Fruit fly (Drosophila melanogaster) whole organism, embryonic: ENCODE results near the gene CG32425.

Experiments
- Asciz ChIP-seq: fragments of 200-800 bp; sonication (Bioruptor generic); optimal IDR thresholded peaks from 2 replicates; lab custom pipeline; 2017; ENCODE audit warnings: missing biosample characterization, mild to moderate bottlenecking, missing genetic modification characterization, missing genetic modification reagents
- B-H2 ChIP-seq: fragments of 200-800 bp; sonication (Bioruptor generic); optimal IDR thresholded peaks from 2 replicates; lab custom pipeline; 2018; ENCODE audit warnings: missing biosample characterization, mild to moderate bottlenecking, missing genetic modification characterization
- Bteb2 ChIP-seq: fragments of 200-800 bp; sonication (Bioruptor generic); optimal IDR thresholded peaks from 2 replicates; lab custom pipeline; 2016; ENCODE audit warnings: missing biosample characterization, missing genetic modification characterization
- C15 ChIP-seq: fragments of 200-800 bp; sonication (Bioruptor generic); IDR thresholded peaks from 3 replicates; pipeline ENCODE4 v1.3.6; 2022; ENCODE audit warnings: missing biosample characterization, missing genetic modification characterization
- CG10267 ChIP-seq: fragments of 200-800 bp; sonication (Bioruptor generic); optimal IDR thresholded peaks from 2 replicates; lab custom pipeline; 2018; ENCODE audit warnings: missing biosample characterization, mild to moderate bottlenecking, missing genetic modification characterization, moderate library complexity
- CG10543 ChIP-seq: fragments of 200-800 bp; sonication (Bioruptor generic); optimal IDR thresholded peaks from 3 replicates; lab custom pipeline; 2017; ENCODE audit warnings: missing biosample characterization, mild to moderate bottlenecking, missing genetic modification characterization, moderate library complexity
- CG11504 ChIP-seq: fragments of 200-800 bp; sonication (Bioruptor generic); optimal IDR thresholded peaks from 3 replicates; lab custom pipeline; 2019; ENCODE audit warnings: missing biosample characterization, mild to moderate bottlenecking, missing genetic modification characterization, moderate library complexity
- CG11695 ChIP-seq: fragments of 200-800 bp; sonication (Bioruptor generic); IDR thresholded peaks from 3 replicates; pipeline ENCODE4 v1.3.6; 2022; ENCODE audit warnings: missing biosample characterization, missing genetic modification characterization
- CG12744 ChIP-seq: fragments of 200-800 bp; sonication (Bioruptor generic); optimal IDR thresholded peaks from 2 replicates; lab custom pipeline; 2016; ENCODE audit warnings: missing biosample characterization, missing genetic modification characterization
- CG13894 ChIP-seq: fragments of 200-800 bp; sonication (Bioruptor generic); optimal IDR thresholded peaks from 3 replicates; lab custom pipeline; 2018; ENCODE audit warnings: missing biosample characterization, mild to moderate bottlenecking, missing genetic modification characterization, moderate library complexity
- CG15269 ChIP-seq: fragments of 200-800 bp; sonication (Bioruptor generic); optimal IDR thresholded peaks from 2 replicates; lab custom pipeline; 2018; ENCODE audit warnings: missing biosample characterization, mild to moderate bottlenecking, missing genetic modification characterization, moderate library complexity
- CG17186 ChIP-seq: fragments of 200-800 bp; sonication (Bioruptor generic); optimal IDR thresholded peaks from 3 replicates; lab custom pipeline; 2017; ENCODE audit warnings: missing biosample characterization, missing genetic modification reagents, missing genetic modification characterization
- CG17912 ChIP-seq: fragments of 200-800 bp; sonication (Bioruptor generic); optimal IDR thresholded peaks from 2 replicates; lab custom pipeline; 2018; ENCODE audit warnings: missing biosample characterization, mild to moderate bottlenecking, missing genetic modification characterization
- CG18011 ChIP-seq: fragments of 200-800 bp; sonication (Bioruptor generic); optimal IDR thresholded peaks from 2 replicates; lab custom pipeline; 2017; ENCODE audit warnings: missing biosample characterization, missing genetic modification characterization, mild to moderate bottlenecking, moderate library complexity, missing genotype
- CG2120 ChIP-seq: fragments of 200-800 bp; sonication (Bioruptor generic); optimal IDR thresholded peaks from 3 replicates; lab custom pipeline; 2016; ENCODE audit warnings: missing biosample characterization, missing genetic modification characterization
- CG30020 ChIP-seq: fragments of 200-800 bp; optimal IDR thresholded peaks from 2 replicates; lab custom pipeline; 2019; ENCODE audit warnings: missing biosample characterization, mild to moderate bottlenecking, missing genetic modification characterization, moderate library complexity
- CG30403 ChIP-seq: fragments of 200-800 bp; sonication (Bioruptor generic); optimal IDR thresholded peaks from 3 replicates; lab custom pipeline; 2016; ENCODE audit warnings: missing biosample characterization, missing genetic modification characterization
- CG3281 ChIP-seq: fragments of 200-800 bp; sonication (Bioruptor generic); optimal IDR thresholded peaks from 3 replicates; lab custom pipeline; 2017; ENCODE audit warnings: missing biosample characterization, mild to moderate bottlenecking, missing genetic modification characterization
- CG34422 ChIP-seq: fragments of 200-800 bp; sonication (Bioruptor generic); IDR thresholded peaks from 3 replicates; pipeline ENCODE4 v1.3.6; 2022; ENCODE audit warnings: missing biosample characterization, missing genetic modification characterization
- CG3838 ChIP-seq: fragments of 200-800 bp; sonication (Bioruptor generic); optimal IDR thresholded peaks from 3 replicates; lab custom pipeline; 2016; ENCODE audit warnings: missing biosample characterization, missing genetic modification characterization
- CG3995 ChIP-seq: fragments of 200-800 bp; sonication (Bioruptor generic); optimal IDR thresholded peaks from 3 replicates; lab custom pipeline; 2016; ENCODE audit warnings: missing biosample characterization, missing genetic modification characterization
- CG6254 ChIP-seq: fragments of 200-800 bp; sonication (Bioruptor generic); optimal IDR thresholded peaks from 3 replicates; lab custom pipeline; 2017; ENCODE audit warnings: mild to moderate bottlenecking, missing biosample characterization, missing genetic modification reagents, missing genetic modification characterization
- CG9727 ChIP-seq: fragments of 200-800 bp; sonication (Bioruptor generic); optimal IDR thresholded peaks from 3 replicates; lab custom pipeline; 2017; ENCODE audit warnings: missing biosample characterization, mild to moderate bottlenecking, missing genetic modification characterization
- Dek ChIP-seq: fragments of 200-800 bp; sonication (Bioruptor generic); optimal IDR thresholded peaks from 3 replicates; lab custom pipeline; 2019; ENCODE audit warnings: missing biosample characterization, mild to moderate bottlenecking, missing genetic modification characterization, moderate library complexity
- Doc2 ChIP-seq: fragments of 200-800 bp; sonication (Bioruptor generic); IDR thresholded peaks from 2 replicates; pipeline ENCODE4 v1.3.6; 2022; ENCODE audit warnings: missing biosample characterization, missing genetic modification characterization
- Lhr ChIP-seq: fragments of 200-800 bp; sonication (Bioruptor generic); optimal IDR thresholded peaks from 3 replicates; lab custom pipeline; 2017; ENCODE audit warnings: mild to moderate bottlenecking, missing biosample characterization, missing genetic modification reagents, missing genetic modification characterization
- Lpt ChIP-seq: fragments of >200 bp; optimal IDR thresholded peaks from 2 replicates; lab custom pipeline; 2018; ENCODE audit warnings: missing biosample characterization, missing genetic modification characterization
- MBD-R2 ChIP-seq: fragments of 200-800 bp; sonication (Bioruptor generic); IDR thresholded peaks from 2 replicates; pipeline ENCODE4 v1.3.6; 2022; ENCODE audit warnings: missing biosample characterization, missing genetic modification characterization
- MTF-1 ChIP-seq: fragments of 200-800 bp; sonication (Bioruptor generic); optimal IDR thresholded peaks from 2 replicates; lab custom pipeline; 2018; ENCODE audit warnings: missing biosample characterization, mild to moderate bottlenecking, missing genetic modification characterization, borderline replicate concordance
- Myb ChIP-seq: fragments of 200-800 bp; sonication (Bioruptor generic); optimal IDR thresholded peaks from 2 replicates; lab custom pipeline; 2016; ENCODE audit warnings: missing biosample characterization, missing genetic modification characterization
- NFAT ChIP-seq: fragments of 200-800 bp; sonication (Bioruptor generic); IDR thresholded peaks from 2 replicates; pipeline ENCODE4 v1.3.6; 2022; ENCODE audit warnings: missing biosample characterization, missing genetic modification characterization
- Nf-YA ChIP-seq: fragments of 200-800 bp; sonication (Bioruptor generic); IDR thresholded peaks from 2 replicates; pipeline ENCODE4 v1.3.6; 2022; ENCODE audit warnings: missing biosample characterization, missing genetic modification characterization
- Sox100B ChIP-seq: fragments of 200-800 bp; sonication (Bioruptor generic); optimal IDR thresholded peaks from 3 replicates; lab custom pipeline; 2018; ENCODE audit warnings: missing biosample characterization, mild to moderate bottlenecking, missing genetic modification characterization
- Sry-β ChIP-seq: fragments of 200-800 bp; sonication (Bioruptor generic); optimal IDR thresholded peaks from 2 replicates; lab custom pipeline; 2018; ENCODE audit warnings: missing biosample characterization, mild to moderate bottlenecking, missing genetic modification characterization, moderate library complexity
- al ChIP-seq: fragments of 200-800 bp; sonication (Bioruptor generic); IDR thresholded peaks from 2 replicates; pipeline ENCODE4 v1.3.6; 2022; ENCODE audit warnings: missing biosample characterization, missing genetic modification characterization
- bcd ChIP-seq: fragments of 200-800 bp; sonication (Bioruptor generic); optimal IDR thresholded peaks from 2 replicates; lab custom pipeline; 2017; ENCODE audit warnings: missing biosample characterization, mild to moderate bottlenecking, missing genetic modification characterization
- ci ChIP-seq: fragments of 200-800 bp; sonication (Bioruptor generic); IDR thresholded peaks from 3 replicates; pipeline ENCODE4 v1.3.6; 2022; ENCODE audit warnings: missing biosample characterization, missing genetic modification characterization
- dan ChIP-seq: fragments of 200-800 bp; sonication (Bioruptor generic); IDR thresholded peaks from 2 replicates; pipeline ENCODE4 v1.3.6; 2022; ENCODE audit warnings: missing biosample characterization, missing genetic modification characterization
- dysf ChIP-seq: fragments of 200-800 bp; sonication (Bioruptor generic); IDR thresholded peaks from 3 replicates; pipeline ENCODE4 v1.3.6; 2022; ENCODE audit warnings: missing biosample characterization, missing genetic modification characterization
- grn ChIP-seq: fragments of 200-800 bp; sonication (Bioruptor generic); optimal IDR thresholded peaks from 3 replicates; lab custom pipeline; 2017; ENCODE audit warnings: missing biosample characterization, missing genetic modification characterization
- kni ChIP-seq: fragments of 200-800 bp; sonication (Bioruptor generic); optimal IDR thresholded peaks from 3 replicates; lab custom pipeline; 2017; ENCODE audit warnings: mild to moderate bottlenecking, missing biosample characterization, missing genetic modification reagents, missing genetic modification characterization
- nau ChIP-seq: fragments of 200-800 bp; sonication (Bioruptor generic); optimal IDR thresholded peaks from 3 replicates; lab custom pipeline; 2017; ENCODE audit warnings: missing biosample characterization, mild to moderate bottlenecking, missing genetic modification characterization, missing genetic modification reagents
- otp ChIP-seq: fragments of 200-800 bp; sonication (Bioruptor generic); IDR thresholded peaks from 3 replicates; pipeline ENCODE4, ENCODE4 v1.3.6; 2022; ENCODE audit warnings: missing biosample characterization, missing genetic modification characterization
- pfk ChIP-seq: fragments of 200-800 bp; sonication (Bioruptor generic); optimal IDR thresholded peaks from 2 replicates; lab custom pipeline; 2018; ENCODE audit warnings: missing biosample characterization, mild to moderate bottlenecking, missing genetic modification characterization, moderate library complexity
- phol ChIP-seq: fragments of 200-800 bp; sonication (Bioruptor generic); optimal IDR thresholded peaks from 3 replicates; lab custom pipeline; 2018; ENCODE audit warnings: missing biosample characterization, mild to moderate bottlenecking, missing genetic modification characterization, moderate library complexity
- run ChIP-seq: fragments of 200-800 bp; sonication (Bioruptor generic); optimal IDR thresholded peaks from 3 replicates; lab custom pipeline; 2018; ENCODE audit warnings: missing biosample characterization, mild to moderate bottlenecking, missing genetic modification characterization
- slp2 ChIP-seq: fragments of 200-800 bp; sonication (Bioruptor generic); optimal IDR thresholded peaks from 2 replicates; lab custom pipeline; 2016; ENCODE audit warnings: missing biosample characterization, missing genetic modification characterization
- sug ChIP-seq: fragments of 200-800 bp; optimal IDR thresholded peaks from 2 replicates; lab custom pipeline; 2019; ENCODE audit warnings: missing biosample characterization, mild to moderate bottlenecking, missing genetic modification characterization, moderate library complexity
- tio ChIP-seq: fragments of 200-800 bp; sonication (Bioruptor generic); optimal IDR thresholded peaks from 2 replicates; lab custom pipeline; 2017; ENCODE audit warnings: missing biosample characterization, missing genetic modification characterization, inconsistent platforms
- twi ChIP-seq: fragments of 200-800 bp; optimal IDR thresholded peaks from 2 replicates; lab custom pipeline; 2019; ENCODE audit warnings: missing biosample characterization, mild to moderate bottlenecking, missing genetic modification characterization, moderate library complexity

Gene CG32425

dm6 chr3L:20494780-20495591 lies 2.1 kb upstream of the CG32425 start, which contains the start of gene ZnT77C (continued):
- TF ChIP-seq MTF-1 (GFP tag; lab: Kevin White, UChicago): no peak
- no peak for TF ChIP-seq pfk (GFP tag; lab: Kevin White, UChicago)
- no peak for TF ChIP-seq dan (GFP tag; lab: Robert Waterston, UW)
- TF ChIP-seq CG13894 (tag; lab: Kevin White, UChicago): peak; percentile 47
- TF ChIP-seq CG17912 (GFP tag; lab: Kevin White, UChicago): no peak
- TF ChIP-seq CG30020 (tag; lab: Kevin White, UChicago): peak; percentile 4
- no peak for TF ChIP-seq CG6254 (GFP tag; lab: Kevin White, UChicago)
- TF ChIP-seq Dek (tag; lab: Kevin White, UChicago): no peak
- TF ChIP-seq B-H2: peak; percentile 25
- no peak for TF ChIP-seq CG12744 (GFP tag; lab: Kevin White, UChicago)
- TF ChIP-seq grn (GFP tag; lab: Kevin White, UChicago): no peak
- TF ChIP-seq CG11504 (tag; lab: Kevin White, UChicago): peak; percentile 57
- no peak for TF ChIP-seq NFAT (GFP tag; lab: Robert Waterston, UW)
- no peak for TF ChIP-seq Asciz
- TF ChIP-seq CG10543: no peak
- no peak for TF ChIP-seq Sox100B (GFP tag; lab: Kevin White, UChicago)
- no peak for TF ChIP-seq CG9727
- TF ChIP-seq CG18011: no peak
- no peak for TF ChIP-seq tio (GFP tag; lab: Kevin White, UChicago)
- TF ChIP-seq otp (GFP tag; lab: Robert Waterston, UW): no peak
- no peak for TF ChIP-seq Lpt
- TF ChIP-seq Bteb2 (GFP tag; lab: Kevin White, UChicago): no peak
- TF ChIP-seq run (tag; lab: Kevin White, UChicago): no peak
- TF ChIP-seq Myb (GFP tag; lab: Kevin White, UChicago): peak; percentile 98
- TF ChIP-seq ci: no peak
- TF ChIP-seq al (GFP tag; lab: Robert Waterston, UW): no peak
- TF ChIP-seq Nf-YA (GFP tag; lab: Robert Waterston, UW): no peak
- TF ChIP-seq CG15269 (tag; lab: Kevin White, UChicago): peak; percentile 40
- no peak for TF ChIP-seq C15 (GFP tag; lab: Robert Waterston, UW)
- peak; percentile 32 for TF ChIP-seq CG2120 (GFP tag; lab: Kevin White, UChicago)
- no peak for TF ChIP-seq sug
- no peak for TF ChIP-seq CG30403 (GFP tag; lab: Kevin White, UChicago)
- TF ChIP-seq kni (GFP tag; lab: Kevin White, UChicago): no peak
- TF ChIP-seq CG3281 (GFP tag; lab: Kevin White, UChicago): no peak
- TF ChIP-seq Lhr: peak; percentile 79
- TF ChIP-seq CG34422 (GFP tag; lab: Robert Waterston, UW): 0 out of 3 replicates have a peak, but pooled peaks have one; percentile 14
- TF ChIP-seq CG10267 (tag; lab: Kevin White, UChicago): peak; percentile 33
- no peak for TF ChIP-seq bcd
- no peak for TF ChIP-seq CG17186 (GFP tag; lab: Kevin White, UChicago)
- TF ChIP-seq CG3838 (GFP tag; lab: Kevin White, UChicago): no peak
- TF ChIP-seq CG3995 (GFP tag; lab: Kevin White, UChicago): peak; percentile 93
- no peak for TF ChIP-seq CG11695 (GFP tag; lab: Robert Waterston, UW)
- TF ChIP-seq MBD-R2 (GFP tag; lab: Robert Waterston, UW): peak; percentile 60
- TF ChIP-seq phol (tag; lab: Kevin White, UChicago): peak; percentile 27
- no peak for TF ChIP-seq slp2
- no peak for TF ChIP-seq nau (GFP tag; lab: Kevin White, UChicago)
- TF ChIP-seq dysf: no peak
- TF ChIP-seq twi (tag; lab: Kevin White, UChicago): no peak
- TF ChIP-seq Doc2 (GFP tag; lab: Robert Waterston, UW): no peak
- TF ChIP-seq Sry-β: no peak
